Fruit fly (Drosophila melanogaster) whole organism, adult: ENCODE data around the gene CG13896.

Experiments used
- CG11617 ChIP-seq: fragments of 200-800 bp; sonication (Bioruptor generic); optimal IDR thresholded peaks from 2 replicates; lab custom pipeline; 2017; ENCODE audit warnings: mild to moderate bottlenecking, missing biosample characterization, missing genetic modification reagents, missing genetic modification characterization
- CG12768 ChIP-seq: fragments of 200-800 bp; sonication (Bioruptor generic); optimal IDR thresholded peaks from 2 replicates; lab custom pipeline; 2017; ENCODE audit warnings: missing biosample characterization, missing genetic modification characterization, mild to moderate bottlenecking, moderate library complexity, missing genetic modification reagents
- CG14711 ChIP-seq: fragments of 200-800 bp; sonication (Bioruptor generic); optimal IDR thresholded peaks from 2 replicates; lab custom pipeline; 2018; ENCODE audit warnings: missing biosample characterization, mild to moderate bottlenecking, missing genetic modification characterization, moderate library complexity
- CG1620 ChIP-seq: fragments of 200-800 bp; sonication (Bioruptor generic); optimal IDR thresholded peaks from 2 replicates; lab custom pipeline; 2016; ENCODE audit warnings: missing biosample characterization, missing genetic modification characterization
- CG33017 ChIP-seq: fragments of 200-800 bp; sonication (Bioruptor generic); optimal IDR thresholded peaks from 2 replicates; lab custom pipeline; 2018; ENCODE audit warnings: missing biosample characterization, mild to moderate bottlenecking, missing genetic modification characterization, moderate library complexity
- CG5204 ChIP-seq: fragments of 200-800 bp; sonication (Bioruptor generic); optimal IDR thresholded peaks from 2 replicates; lab custom pipeline; 2016; ENCODE audit warnings: missing biosample characterization, missing genetic modification characterization
- CG7045 ChIP-seq: fragments of 200-800 bp; sonication (Bioruptor generic); optimal IDR thresholded peaks from 2 replicates; lab custom pipeline; 2017; ENCODE audit warnings: missing biosample characterization, mild to moderate bottlenecking, missing genetic modification characterization
- CG7101 ChIP-seq: fragments of 200-800 bp; sonication (Bioruptor generic); optimal IDR thresholded peaks from 2 replicates; lab custom pipeline; 2018; ENCODE audit warnings: missing biosample characterization, mild to moderate bottlenecking, missing genetic modification characterization, moderate library complexity
- Clk ChIP-seq: fragments of 200-800 bp; sonication (Bioruptor generic); optimal IDR thresholded peaks from 2 replicates; lab custom pipeline; 2017; ENCODE audit warnings: missing biosample characterization, missing genetic modification characterization
- Crg-1 ChIP-seq: fragments of 200-800 bp; sonication (Bioruptor generic); optimal IDR thresholded peaks from 2 replicates; lab custom pipeline; 2016; ENCODE audit warnings: missing biosample characterization, missing genetic modification characterization
- Hr96 ChIP-seq: fragments of 200-800 bp; sonication (Bioruptor generic); optimal IDR thresholded peaks from 2 replicates; lab custom pipeline; 2016; ENCODE audit warnings: missing biosample characterization, missing genetic modification characterization
- Mnt ChIP-seq: fragments of 200-800 bp; sonication (Bioruptor generic); optimal IDR thresholded peaks from 2 replicates; lab custom pipeline; 2016; ENCODE audit warnings: missing biosample characterization, mild to moderate bottlenecking, missing genetic modification characterization
- bab1 ChIP-seq: fragments of 200-800 bp; sonication (Bioruptor generic); optimal IDR thresholded peaks from 3 replicates; lab custom pipeline; 2019; ENCODE audit warnings: missing biosample characterization, mild to moderate bottlenecking, missing genetic modification characterization, moderate library complexity
- cic ChIP-seq: fragments of 200-800 bp; sonication (Bioruptor generic); optimal IDR thresholded peaks from 2 replicates; lab custom pipeline; 2017; ENCODE audit warnings: missing biosample characterization, mild to moderate bottlenecking, missing genetic modification characterization, moderate library complexity
- cnc ChIP-seq, 2 experiments: fragments of >200 bp; optimal IDR thresholded peaks; 2 replicates each; lab custom pipeline; 2017
- kay ChIP-seq: fragments of 200-800 bp; sonication (Bioruptor generic); peaks from one replicate; lab custom pipeline; 2016; ENCODE audit warnings: missing biosample characterization, missing genetic modification characterization, borderline replicate concordance
- ovo ChIP-seq: fragments of 200-800 bp; sonication (Bioruptor generic); optimal IDR thresholded peaks from 2 replicates; lab custom pipeline; 2016; ENCODE audit warnings: missing biosample characterization, missing genetic modification characterization
- pad ChIP-seq: fragments of 200-800 bp; sonication (Bioruptor generic); optimal IDR thresholded peaks from 3 replicates; lab custom pipeline; 2017; ENCODE audit warnings: missing biosample characterization, missing genetic modification characterization, mild to moderate bottlenecking, moderate library complexity, missing genetic modification reagents
- tj ChIP-seq: fragments of 200-800 bp; sonication (Bioruptor generic); optimal IDR thresholded peaks from 3 replicates; lab custom pipeline; 2017; ENCODE audit warnings: missing biosample characterization, mild to moderate bottlenecking, missing genetic modification characterization, moderate library complexity
- toe ChIP-seq: fragments of 200-800 bp; sonication (Bioruptor generic); optimal IDR thresholded peaks from 2 replicates; lab custom pipeline; 2016; ENCODE audit warnings: missing biosample characterization, missing genetic modification characterization

The CG13896 gene

DNA sequence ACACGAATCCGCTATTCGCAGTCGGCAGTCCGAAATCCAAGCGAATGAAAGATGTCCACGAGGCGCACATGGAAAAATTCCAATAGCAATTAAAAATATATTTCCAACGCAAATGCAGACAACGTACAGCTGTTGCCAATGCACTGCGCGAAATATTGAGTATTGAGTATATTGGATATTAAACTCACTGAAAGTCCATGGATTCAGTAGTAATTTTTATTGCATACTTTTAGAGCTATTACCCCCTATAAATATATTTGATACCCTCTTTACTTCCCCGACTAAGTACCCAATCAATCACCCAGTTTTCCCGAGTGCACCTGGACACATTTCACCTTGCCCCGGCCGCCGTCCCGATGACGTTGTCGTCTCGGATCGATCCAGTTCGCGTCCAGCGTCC lies 30.0 kb upstream of the CG13896 start:
- TF ChIP-seq cnc (optimal IDR thresholded peaks at IDR 0.05; lab: Kevin White, UChicago) = no peak
- no peak for TF ChIP-seq CG1620 (GFP tag; lab: Kevin White, UChicago)
- no peak for TF ChIP-seq Crg-1 (GFP tag; lab: Kevin White, UChicago)
- no peak for TF ChIP-seq ovo (GFP tag; lab: Kevin White, UChicago)
- no peak for TF ChIP-seq CG7101 (tag; lab: Kevin White, UChicago)
- no peak for TF ChIP-seq cic (GFP tag; lab: Kevin White, UChicago)
- no peak for TF ChIP-seq Hr96 (GFP tag; lab: Kevin White, UChicago)
- no peak for TF ChIP-seq kay (GFP tag; lab: Kevin White, UChicago)
- no peak for TF ChIP-seq tj (GFP tag; lab: Kevin White, UChicago)
- no peak for TF ChIP-seq CG14711
- TF ChIP-seq Clk (GFP tag; lab: Kevin White, UChicago) = no peak
- no peak for TF ChIP-seq bab1 (GFP tag; lab: Kevin White, UChicago)
- no peak for TF ChIP-seq CG7045 (GFP tag; lab: Kevin White, UChicago)
- no peak for TF ChIP-seq toe (GFP tag; lab: Kevin White, UChicago)
- TF ChIP-seq CG5204 (GFP tag; lab: Kevin White, UChicago) = no peak
- TF ChIP-seq CG12768 (GFP tag; lab: Kevin White, UChicago) = no peak

DNA sequence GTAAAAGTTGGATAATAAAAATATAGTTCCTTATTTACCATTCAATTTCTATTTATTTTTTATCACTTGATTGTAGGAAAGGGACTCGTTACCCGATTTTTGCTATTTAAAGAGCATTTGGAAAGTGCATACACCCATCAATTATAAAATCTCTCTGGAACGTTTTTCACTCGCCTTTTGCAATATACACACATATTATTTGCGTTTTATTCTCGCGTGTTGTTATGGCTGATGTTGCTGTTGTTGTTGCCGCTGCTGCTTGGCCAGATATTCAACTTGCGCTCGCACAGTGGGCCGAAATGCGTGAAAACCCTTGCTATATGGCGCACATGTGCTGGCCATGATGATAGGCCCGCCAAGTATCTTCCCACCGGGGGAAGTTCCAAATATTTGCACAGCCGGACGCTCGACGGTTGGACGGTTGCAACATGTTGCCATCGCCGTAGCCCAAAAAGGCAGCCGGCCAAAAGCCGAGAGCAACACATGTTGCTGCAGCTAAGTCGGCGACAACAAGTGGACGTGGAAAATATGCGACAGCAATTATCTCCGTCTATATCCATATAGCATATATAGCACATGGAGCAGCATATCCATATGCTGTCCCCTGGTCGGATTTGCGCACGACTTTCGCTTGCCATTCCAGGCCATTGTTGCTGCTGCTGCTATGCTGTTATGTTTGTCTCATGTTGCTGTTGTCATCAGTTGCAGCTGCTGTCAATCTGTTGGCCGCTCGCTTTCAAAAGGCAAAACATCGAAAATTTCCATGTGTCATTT lies 27.9 kb upstream of the CG13896 start:
- TF ChIP-seq CG14711 (peak; percentile 3), toe (GFP tag; lab: Kevin White, UChicago) (no peak)

DNA sequence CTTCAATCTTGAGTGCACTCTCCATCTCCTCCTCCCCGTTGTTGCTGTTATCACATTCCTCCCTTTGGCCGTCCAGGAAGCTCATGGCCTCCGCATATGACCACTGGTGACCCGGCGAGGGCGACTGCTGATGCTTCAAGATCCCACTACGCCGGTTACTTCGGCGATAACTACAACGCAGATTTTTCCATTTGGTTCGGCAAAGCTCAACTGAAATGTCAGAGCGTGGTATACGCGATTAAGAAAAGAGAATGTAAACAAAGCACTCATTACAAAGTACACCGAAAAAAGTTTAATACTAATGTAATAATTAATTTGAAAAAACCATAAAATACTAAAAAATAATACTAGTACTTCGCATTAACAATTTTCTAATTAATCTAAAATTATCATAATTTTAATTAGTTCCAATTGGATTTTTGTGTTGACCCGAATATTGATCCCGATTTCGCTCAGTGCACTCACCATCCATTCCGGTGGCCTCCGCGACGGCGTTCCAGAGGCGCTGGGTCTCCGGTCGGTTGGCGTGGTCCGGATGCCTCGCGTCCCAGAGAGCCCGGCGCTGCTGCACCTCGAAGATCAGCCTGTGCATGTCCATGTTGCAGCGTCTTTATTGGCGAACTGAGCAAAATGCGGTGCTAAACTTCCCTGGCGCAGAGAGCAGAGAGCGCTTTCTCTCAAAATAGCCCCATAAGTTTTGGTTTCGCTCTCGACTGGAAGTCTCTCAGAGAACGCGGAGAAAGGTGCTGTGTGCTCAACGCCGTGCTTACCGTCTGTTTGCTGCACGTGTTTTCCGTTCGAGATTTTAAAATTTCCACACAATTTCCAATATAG lies 27.1 kb upstream of the CG13896 start:
- TF ChIP-seq CG11617 (peak; percentile 96), tj (GFP tag; lab: Kevin White, UChicago) (peak; percentile 87), ovo (GFP tag; lab: Kevin White, UChicago) (peak; percentile 90), toe (GFP tag; lab: Kevin White, UChicago) (peak; percentile 85), bab1 (GFP tag; lab: Kevin White, UChicago) (peak; percentile 99), CG7101 (tag; lab: Kevin White, UChicago) (peak; percentile 96), CG33017 (tag; lab: Kevin White, UChicago) (peak; percentile 97), CG1620 (GFP tag; lab: Kevin White, UChicago) (peak; percentile 86), kay (GFP tag; lab: Kevin White, UChicago) (no peak), Crg-1 (GFP tag; lab: Kevin White, UChicago) (peak; percentile 86), cic (GFP tag; lab: Kevin White, UChicago) (peak; percentile 66), CG7045 (GFP tag; lab: Kevin White, UChicago) (peak; percentile 96), Clk (GFP tag; lab: Kevin White, UChicago) (peak; percentile 93), Mnt (GFP tag; lab: Kevin White, UChicago) (peak; percentile 76), CG14711 (peak; percentile 94), CG12768 (GFP tag; lab: Kevin White, UChicago) (peak; percentile 96), CG5204 (GFP tag; lab: Kevin White, UChicago) (peak; percentile 87), Hr96 (GFP tag; lab: Kevin White, UChicago) (peak; percentile 61), pad (GFP tag; lab: Kevin White, UChicago) (peak; percentile 84), cnc (optimal IDR thresholded peaks at IDR 0.05; lab: Kevin White, UChicago) (no peak)

DNA sequence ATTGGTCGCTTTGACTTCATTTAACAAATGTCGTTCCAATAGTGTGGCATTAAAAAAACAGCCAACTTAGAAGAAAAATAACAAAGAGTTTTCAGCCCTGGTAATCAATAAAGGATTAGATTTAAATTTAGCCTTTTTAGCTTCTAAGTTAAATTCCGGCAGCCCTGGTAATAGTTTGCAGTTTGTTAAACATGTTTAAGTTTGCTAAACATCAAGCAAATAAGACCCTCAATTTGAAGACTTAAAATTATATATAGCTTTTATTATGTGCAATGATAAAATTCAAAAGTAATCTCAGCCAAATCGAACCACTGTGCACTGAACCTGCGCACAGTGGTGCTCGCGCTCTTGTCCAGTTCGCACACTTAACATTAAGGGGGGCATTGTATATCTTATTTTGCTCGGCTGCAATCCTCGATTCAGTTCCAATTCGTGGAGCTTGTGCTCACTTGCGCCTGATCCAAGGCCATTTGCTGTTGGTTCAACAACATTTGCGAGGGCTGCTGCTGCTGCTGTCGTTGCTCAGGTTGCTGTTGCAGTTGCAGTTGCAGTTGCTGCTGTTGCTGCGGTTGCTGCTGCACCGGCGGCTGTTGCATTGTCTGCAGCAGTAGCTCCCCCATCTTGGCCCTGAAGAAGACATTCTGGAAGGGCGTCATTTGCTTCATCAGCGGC lies 25.9 kb upstream of the CG13896 start:
- TF ChIP-seq Clk (GFP tag; lab: Kevin White, UChicago) (no peak), CG7045 (GFP tag; lab: Kevin White, UChicago) (no peak), Crg-1 (GFP tag; lab: Kevin White, UChicago) (no peak), bab1 (GFP tag; lab: Kevin White, UChicago) (no peak), CG1620 (GFP tag; lab: Kevin White, UChicago) (no peak), CG7101 (tag; lab: Kevin White, UChicago) (no peak), cic (GFP tag; lab: Kevin White, UChicago) (no peak), CG11617 (no peak)

DNA sequence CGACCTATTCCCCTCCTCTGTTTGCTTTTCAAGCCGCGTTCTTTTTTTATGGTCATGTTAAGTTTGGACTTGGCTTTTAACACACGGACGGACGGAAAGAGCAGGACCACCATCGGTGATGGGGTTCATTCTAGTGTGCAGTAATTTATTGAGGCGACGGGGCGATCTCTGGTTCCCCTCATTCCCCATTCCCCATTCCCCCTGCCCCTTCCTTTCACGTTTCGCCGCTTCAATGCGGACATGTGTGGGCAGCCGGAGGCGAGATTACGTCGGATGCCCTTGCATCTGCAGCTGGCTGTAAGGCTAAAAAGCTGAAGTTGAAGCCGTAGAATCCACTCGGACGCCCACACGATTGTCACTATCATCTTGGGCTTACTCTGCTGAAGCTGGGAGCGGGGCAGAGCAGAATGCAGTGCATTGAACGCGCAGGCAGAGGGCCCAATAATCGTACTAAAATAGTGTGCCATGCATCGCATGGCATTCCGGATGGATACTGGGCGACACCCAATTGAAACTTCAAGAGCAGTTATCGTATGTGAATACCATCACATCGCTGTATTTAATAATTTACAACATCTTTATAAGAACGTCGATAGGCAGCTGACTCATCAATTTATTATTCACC lies 25.0 kb upstream of the CG13896 start:
- TF ChIP-seq pad (GFP tag; lab: Kevin White, UChicago) (no peak), CG5204 (GFP tag; lab: Kevin White, UChicago) (no peak), Mnt (GFP tag; lab: Kevin White, UChicago) (no peak), CG14711 (no peak), tj (GFP tag; lab: Kevin White, UChicago) (no peak), cic (GFP tag; lab: Kevin White, UChicago) (no peak)
